Fruit fly (Drosophila melanogaster) whole organism, embryonic: ENCODE results near the gene CG32036.

Experiments
- Atf3 ChIP-seq: fragments of 200-800 bp; sonication (Bioruptor generic); optimal IDR thresholded peaks from 3 replicates; lab custom pipeline; 2016; ENCODE audit warnings: missing biosample characterization, missing genetic modification characterization
- Atf6 ChIP-seq: fragments of 200-800 bp; sonication (Bioruptor generic); IDR thresholded peaks from 2 replicates; pipeline ENCODE4 v1.3.6; 2022; ENCODE audit warnings: missing biosample characterization, missing genetic modification characterization
- Awh ChIP-seq: fragments of 200-800 bp; sonication (Bioruptor generic); IDR thresholded peaks from 2 replicates; pipeline ENCODE4, ENCODE4 v1.3.6; 2022; ENCODE audit warnings: missing biosample characterization, missing genetic modification characterization
- CG10565 ChIP-seq: fragments of 200-800 bp; sonication (Bioruptor generic); optimal IDR thresholded peaks from 3 replicates; lab custom pipeline; 2016; ENCODE audit warnings: missing biosample characterization, mild to moderate bottlenecking, missing genetic modification characterization
- CG12155 ChIP-seq: fragments of 200-800 bp; sonication (Bioruptor generic); optimal IDR thresholded peaks from 3 replicates; lab custom pipeline; 2016; ENCODE audit warnings: missing biosample characterization, missing genetic modification characterization
- CG13624 ChIP-seq: fragments of 200-800 bp; sonication (Bioruptor generic); optimal IDR thresholded peaks from 2 replicates; lab custom pipeline; 2016; ENCODE audit warnings: missing biosample characterization, missing genetic modification characterization
- CG14050 ChIP-seq: fragments of 200-800 bp; sonication (Bioruptor generic); IDR thresholded peaks from 3 replicates; pipeline ENCODE4 v1.3.6; 2022; ENCODE audit warnings: missing biosample characterization, missing genetic modification characterization
- CG15073 ChIP-seq: fragments of 200-800 bp; sonication (Bioruptor generic); optimal IDR thresholded peaks from 2 replicates; lab custom pipeline; 2016; ENCODE audit warnings: missing biosample characterization, missing genetic modification characterization
- CG1529 ChIP-seq: fragments of 200-800 bp; sonication (Bioruptor generic); optimal IDR thresholded peaks from 3 replicates; lab custom pipeline; 2018; ENCODE audit warnings: missing biosample characterization, missing genetic modification characterization
- CG15514 ChIP-seq: fragments of 200-800 bp; sonication (Bioruptor generic); optimal IDR thresholded peaks from 3 replicates; lab custom pipeline; 2017; ENCODE audit warnings: missing biosample characterization, missing genetic modification characterization, mild to moderate bottlenecking, moderate library complexity, missing genetic modification reagents
- CG1647 ChIP-seq: fragments of 200-800 bp; sonication (Bioruptor generic); optimal IDR thresholded peaks from 3 replicates; lab custom pipeline; 2016; ENCODE audit warnings: missing biosample characterization, missing genetic modification characterization
- CG2678 ChIP-seq: fragments of 200-800 bp; sonication (Bioruptor generic); optimal IDR thresholded peaks from 3 replicates; lab custom pipeline; 2019; ENCODE audit warnings: missing biosample characterization, mild to moderate bottlenecking, missing genetic modification characterization, moderate library complexity
- CG31365 ChIP-seq: fragments of 200-800 bp; sonication (Bioruptor generic); optimal IDR thresholded peaks from 2 replicates; lab custom pipeline; 2018; ENCODE audit warnings: missing biosample characterization, mild to moderate bottlenecking, missing genetic modification characterization
- CG3838 ChIP-seq: fragments of 200-800 bp; sonication (Bioruptor generic); optimal IDR thresholded peaks from 3 replicates; lab custom pipeline; 2016; ENCODE audit warnings: missing biosample characterization, missing genetic modification characterization
- CG4360 ChIP-seq: fragments of 200-800 bp; sonication (Bioruptor generic); IDR thresholded peaks from 2 replicates; pipeline ENCODE4 v1.3.6; 2022; ENCODE audit warnings: missing biosample characterization, missing genetic modification characterization
- CG7987 ChIP-seq: fragments of 200-800 bp; sonication (Bioruptor generic); optimal IDR thresholded peaks from 2 replicates; lab custom pipeline; 2018; ENCODE audit warnings: missing biosample characterization, mild to moderate bottlenecking, missing genetic modification characterization, moderate library complexity
- CG8478 ChIP-seq: fragments of >200 bp; optimal IDR thresholded peaks from 2 replicates; lab custom pipeline; 2018
- CTCF ChIP-seq: fragments of 200-800 bp; sonication (Bioruptor generic); optimal IDR thresholded peaks from 2 replicates; lab custom pipeline; 2017; ENCODE audit warnings: missing biosample characterization, mild to moderate bottlenecking, missing genetic modification characterization, moderate library complexity
- Camta ChIP-seq: fragments of 200-800 bp; sonication (Bioruptor generic); optimal IDR thresholded peaks from 2 replicates; lab custom pipeline; 2016; ENCODE audit warnings: missing biosample characterization, missing genetic modification characterization
- Dek ChIP-seq: fragments of 200-800 bp; sonication (Bioruptor generic); optimal IDR thresholded peaks from 3 replicates; lab custom pipeline; 2019; ENCODE audit warnings: missing biosample characterization, mild to moderate bottlenecking, missing genetic modification characterization, moderate library complexity
- Dfd ChIP-seq, 2 experiments: fragments of >200 bp; optimal IDR thresholded peaks; 2 replicates each; lab custom pipeline; 2017; ENCODE audit warnings: missing biosample characterization in 2 of 2, missing genetic modification characterization in 2 of 2
- Elba2 ChIP-seq: fragments of 200-800 bp; sonication (Bioruptor generic); optimal IDR thresholded peaks from 3 replicates; lab custom pipeline; 2016; ENCODE audit warnings: missing biosample characterization, missing genetic modification characterization
- Fer3 ChIP-seq: fragments of 200-800 bp; sonication (Bioruptor generic); optimal IDR thresholded peaks from 2 replicates; lab custom pipeline; 2018; ENCODE audit warnings: missing biosample characterization, mild to moderate bottlenecking, missing genetic modification characterization, moderate library complexity
- HLHmδ ChIP-seq: fragments of 200-800 bp; sonication (Bioruptor generic); optimal IDR thresholded peaks from 2 replicates; lab custom pipeline; 2018; ENCODE audit warnings: missing biosample characterization, mild to moderate bottlenecking, missing genetic modification characterization, moderate library complexity
- Hr39 ChIP-seq: fragments of >200 bp; optimal IDR thresholded peaks from 2 replicates; lab custom pipeline; 2017
- Mes4 ChIP-seq: fragments of 200-800 bp; sonication (Bioruptor generic); optimal IDR thresholded peaks from 2 replicates; lab custom pipeline; 2016; ENCODE audit warnings: missing biosample characterization, missing genetic modification characterization
- Pdp1 ChIP-seq, 2 experiments: fragments of 200-800 bp; sonication (Bioruptor generic); optimal IDR thresholded peaks; 3 replicates each; lab custom pipeline; 2016; ENCODE audit warnings: missing biosample characterization in 2 of 2, missing genetic modification characterization in 2 of 2, mild to moderate bottlenecking in 1 of 2, moderate library complexity in 1 of 2
- Sox102F ChIP-seq: fragments of 200-800 bp; sonication (Bioruptor generic); optimal IDR thresholded peaks from 2 replicates; lab custom pipeline; 2018; ENCODE audit warnings: missing biosample characterization, mild to moderate bottlenecking, missing genetic modification characterization, moderate library complexity
- Vsx1 ChIP-seq: fragments of 200-800 bp; sonication (Bioruptor generic); optimal IDR thresholded peaks from 2 replicates; lab custom pipeline; 2017; ENCODE audit warnings: missing biosample characterization, mild to moderate bottlenecking, missing genetic modification characterization, missing genetic modification reagents
- chn ChIP-seq: fragments of 200-800 bp; sonication (Bioruptor generic); optimal IDR thresholded peaks from 2 replicates; lab custom pipeline; 2016; ENCODE audit warnings: missing biosample characterization, missing genetic modification characterization
- ci ChIP-seq: fragments of 200-800 bp; sonication (Bioruptor generic); IDR thresholded peaks from 3 replicates; pipeline ENCODE4 v1.3.6; 2022; ENCODE audit warnings: missing biosample characterization, missing genetic modification characterization
- da ChIP-seq: fragments of 200-800 bp; sonication (Bioruptor generic); optimal IDR thresholded peaks from 2 replicates; lab custom pipeline; 2016; ENCODE audit warnings: missing biosample characterization, missing genetic modification characterization
- dimm ChIP-seq: fragments of 200-800 bp; sonication (Bioruptor generic); IDR thresholded peaks from 2 replicates; pipeline ENCODE4 v1.3.6; 2022; ENCODE audit warnings: missing biosample characterization, missing genetic modification characterization
- ewg ChIP-seq: fragments of 200-800 bp; sonication (Bioruptor generic); optimal IDR thresholded peaks from 3 replicates; lab custom pipeline; 2017; ENCODE audit warnings: mild to moderate bottlenecking, missing biosample characterization, missing genetic modification reagents, missing genetic modification characterization
- fd3F ChIP-seq: fragments of 200-800 bp; sonication (Bioruptor generic); optimal IDR thresholded peaks from 2 replicates; lab custom pipeline; 2018; ENCODE audit warnings: missing biosample characterization, mild to moderate bottlenecking, missing genetic modification characterization, moderate library complexity
- gcm ChIP-seq: fragments of 200-800 bp; sonication (Bioruptor generic); optimal IDR thresholded peaks from 2 replicates; lab custom pipeline; 2019; ENCODE audit warnings: missing biosample characterization, mild to moderate bottlenecking, missing genetic modification characterization, moderate library complexity
- gfzf ChIP-seq: fragments of 200-800 bp; sonication (Bioruptor generic); optimal IDR thresholded peaks from 2 replicates; lab custom pipeline; 2016; ENCODE audit warnings: missing biosample characterization, mild to moderate bottlenecking, missing genetic modification characterization, moderate library complexity
- grau ChIP-seq: fragments of 200-800 bp; optimal IDR thresholded peaks from 3 replicates; lab custom pipeline; 2019; ENCODE audit warnings: missing biosample characterization, mild to moderate bottlenecking, missing genetic modification characterization, moderate library complexity
- kay ChIP-seq: fragments of 200-800 bp; sonication (Bioruptor generic); optimal IDR thresholded peaks from 2 replicates; lab custom pipeline; 2016; ENCODE audit warnings: missing biosample characterization, missing genetic modification characterization
- lab ChIP-seq: fragments of 200-800 bp; sonication (Bioruptor generic); optimal IDR thresholded peaks from 3 replicates; lab custom pipeline; 2017; ENCODE audit warnings: missing biosample characterization, missing genetic modification characterization, mild to moderate bottlenecking, moderate library complexity, missing genetic modification reagents
- nau ChIP-seq: fragments of 200-800 bp; sonication (Bioruptor generic); optimal IDR thresholded peaks from 3 replicates; lab custom pipeline; 2017; ENCODE audit warnings: missing biosample characterization, mild to moderate bottlenecking, missing genetic modification characterization, missing genetic modification reagents
- peb ChIP-seq: fragments of 200-800 bp; sonication (Bioruptor generic); IDR thresholded peaks from 2 replicates; pipeline ENCODE4 v1.3.6; 2022; ENCODE audit warnings: missing biosample characterization, missing genetic modification characterization
- prd ChIP-seq, 3 experiments: fragments of >200 bp in 2 of 3; fragments of 200-800 bp in 1 of 3; sonication (Bioruptor generic) in 1 of 3; optimal IDR thresholded peaks in 2 of 3; IDR thresholded peaks in 1 of 3; 2 replicates in 2 of 3; 3 replicates in 1 of 3; pipeline versions ENCODE4 v1.3.6 to Lab custom; 2017 to 2022; ENCODE audit warnings: missing biosample characterization in 1 of 3, missing genetic modification characterization in 1 of 3
- ro ChIP-seq: fragments of 200-800 bp; sonication (Bioruptor generic); IDR thresholded peaks from 2 replicates; pipeline ENCODE4 v1.3.6; 2022; ENCODE audit warnings: missing biosample characterization, missing genetic modification characterization
- slp2 ChIP-seq: fragments of 200-800 bp; sonication (Bioruptor generic); optimal IDR thresholded peaks from 2 replicates; lab custom pipeline; 2016; ENCODE audit warnings: missing biosample characterization, missing genetic modification characterization
- so ChIP-seq: fragments of 200-800 bp; sonication (Bioruptor generic); IDR thresholded peaks from 3 replicates; pipeline ENCODE4 v1.3.6; 2022; ENCODE audit warnings: missing biosample characterization, missing genetic modification characterization
- tio ChIP-seq: fragments of 200-800 bp; sonication (Bioruptor generic); optimal IDR thresholded peaks from 2 replicates; lab custom pipeline; 2017; ENCODE audit warnings: missing biosample characterization, missing genetic modification characterization, inconsistent platforms
- trh ChIP-seq: fragments of 200-800 bp; sonication (Bioruptor generic); optimal IDR thresholded peaks from 2 replicates; lab custom pipeline; 2016; ENCODE audit warnings: missing biosample characterization, missing genetic modification characterization
- usp ChIP-seq: fragments of >200 bp; optimal IDR thresholded peaks from 2 replicates; lab custom pipeline; 2017; ENCODE audit warnings: missing biosample characterization, missing genetic modification characterization
- wdn ChIP-seq: fragments of 200-800 bp; sonication (Bioruptor generic); IDR thresholded peaks from 2 replicates; pipeline ENCODE4 v1.3.6; 2022; ENCODE audit warnings: missing biosample characterization, missing genetic modification characterization
- zen2 ChIP-seq: fragments of 200-800 bp; sonication (Bioruptor generic); IDR thresholded peaks from 3 replicates; pipeline ENCODE4 v1.3.6; 2022; ENCODE audit warnings: missing biosample characterization, missing genetic modification characterization; ENCODE audit not compliant: partially characterized antibody

CG32036 gene

dm6 chr3L:9503552-9504317 lies 14.7 kb upstream of the CG32036 start (continued):
- TF ChIP-seq Fer3 (tag; lab: Kevin White, UChicago) (peak; percentile 22), kay (no peak), wdn (GFP tag; lab: Robert Waterston, UW) (no peak), Dek (tag; lab: Kevin White, UChicago) (no peak), Pdp1 (GFP tag; optimal IDR thresholded peaks at IDR 0.05; lab: Kevin White, UChicago) (peak in 1 of 2 experiments; percentile 32), Vsx1 (no peak), CG15514 (GFP tag; lab: Kevin White, UChicago) (no peak), prd (optimal IDR thresholded peaks at IDR 0.05; lab: Kevin White, UChicago) (no peak), prd (GFP tag; IDR thresholded peaks at IDR 0.05; lab: Robert Waterston, UW) (peak; percentile 49; the same call in 1 of the 3 replicates), grau (tag; lab: Kevin White, UChicago) (no peak), zen2 (GFP tag; lab: Robert Waterston, UW) (no peak), CG15073 (GFP tag; lab: Kevin White, UChicago) (no peak), CG12155 (GFP tag; lab: Kevin White, UChicago) (no peak), ro (GFP tag; lab: Robert Waterston, UW) (no peak), CG4360 (GFP tag; lab: Robert Waterston, UW) (no peak), da (GFP tag; lab: Kevin White, UChicago) (no peak), chn (GFP tag; lab: Kevin White, UChicago) (no peak), fd3F (GFP tag; lab: Kevin White, UChicago) (no peak), Elba2 (GFP tag; lab: Kevin White, UChicago) (no peak), CTCF (no peak), gcm (GFP tag; lab: Kevin White, UChicago) (no peak), Atf6 (GFP tag; lab: Robert Waterston, UW) (no peak), CG3838 (GFP tag; lab: Kevin White, UChicago) (no peak), Camta (GFP tag; lab: Kevin White, UChicago) (no peak), Awh (no peak), tio (no peak), Dfd (GFP tag; optimal IDR thresholded peaks at IDR 0.05; lab: Kevin White, UChicago) (no peak), so (GFP tag; lab: Robert Waterston, UW) (no peak), CG2678 (tag; lab: Kevin White, UChicago) (peak; percentile 37), CG31365 (tag; lab: Kevin White, UChicago) (no peak), Hr39 (lab: Kevin White, UChicago) (no peak), Sox102F (peak; percentile 17), CG10565 (no peak), trh (GFP tag; lab: Kevin White, UChicago) (no peak), slp2 (GFP tag; lab: Kevin White, UChicago) (no peak), ewg (GFP tag; lab: Kevin White, UChicago) (no peak), lab (peak; percentile 39), CG7987 (no peak), ci (GFP tag; lab: Robert Waterston, UW) (no peak), nau (GFP tag; lab: Kevin White, UChicago) (no peak), CG8478 (lab: Kevin White, UChicago) (no peak), dimm (no peak), CG1529 (GFP tag; lab: Kevin White, UChicago) (no peak), gfzf (no peak), Atf3 (GFP tag; lab: Kevin White, UChicago) (no peak), HLHmδ (GFP tag; lab: Kevin White, UChicago) (no peak), CG1647 (GFP tag; lab: Kevin White, UChicago) (no peak), peb (no peak), CG13624 (GFP tag; lab: Kevin White, UChicago) (peak; percentile 2), usp (GFP tag; lab: Kevin White, UChicago) (no peak), CG14050 (GFP tag; lab: Robert Waterston, UW) (no peak), Mes4 (GFP tag; lab: Kevin White, UChicago) (no peak)
